Worm (Caenorhabditis elegans) whole organism, L3 larva: ENCODE measurements around the gene ZK673.2.
A peak's percentile ranks its signal among the peaks of the same experiment; 100 is the strongest.

Experiments
- R02D3.7 ChIP-seq: fragments of 150-350 bp; optimal IDR thresholded peaks from 2 replicates; lab custom pipeline; 2014; ENCODE audit warnings: missing biosample characterization, missing genetic modification characterization
- aly-2 ChIP-seq: fragments of 150-350 bp; optimal IDR thresholded peaks from 2 replicates; lab custom pipeline; 2014; ENCODE audit warnings: missing biosample characterization, missing genetic modification characterization
- ceh-16 ChIP-seq: sonication (generic microtip); optimal IDR thresholded peaks from 2 replicates; lab custom pipeline; 2017; ENCODE audit warnings: missing biosample characterization, missing genetic modification characterization
- ceh-28 ChIP-seq: fragments of 150-350 bp; optimal IDR thresholded peaks from 2 replicates; lab custom pipeline; 2014; ENCODE audit warnings: missing biosample characterization, missing genetic modification reagents, missing genetic modification characterization
- ceh-82 ChIP-seq: fragments of 150-350 bp; optimal IDR thresholded peaks from 2 replicates; lab custom pipeline; 2014; ENCODE audit warnings: missing biosample characterization, missing genetic modification characterization
- ceh-9 ChIP-seq: sonication (generic microtip); optimal IDR thresholded peaks from 2 replicates; lab custom pipeline; 2018; ENCODE audit warnings: missing biosample characterization, missing genetic modification characterization
- daf-12 ChIP-seq: fragments of 150-350 bp; optimal IDR thresholded peaks from 2 replicates; lab custom pipeline; 2014; ENCODE audit warnings: missing biosample characterization, missing genetic modification reagents, missing genetic modification characterization
- egl-27 ChIP-seq: sonication (generic microtip); optimal IDR thresholded peaks from 4 replicates; lab custom pipeline; 2017; ENCODE audit warnings: missing biosample characterization, missing genetic modification reagents, missing genetic modification characterization
- elt-1 ChIP-seq: fragments of 150-350 bp; optimal IDR thresholded peaks from 2 replicates; lab custom pipeline; 2014; ENCODE audit warnings: missing biosample characterization, missing genetic modification characterization
- elt-2 ChIP-seq: sonication (generic microtip); optimal IDR thresholded peaks from 2 replicates; lab custom pipeline; 2016; ENCODE audit warnings: missing genetic modification reagents, mild to moderate bottlenecking, missing genetic modification characterization, missing compliant biosample characterization
- elt-3 ChIP-seq, 3 experiments: fragments of 150-350 bp in 1 of 3; sonication (generic microtip) in 2 of 3; optimal IDR thresholded peaks; 2 replicates in 2 of 3; 4 replicates in 1 of 3; lab custom pipeline; 2014 to 2017; ENCODE audit warnings: missing biosample characterization in 3 of 3, missing genetic modification characterization in 3 of 3
- fkh-10 ChIP-seq: sonication (generic microtip); optimal IDR thresholded peaks from 2 replicates; lab custom pipeline; 2017; ENCODE audit warnings: missing biosample characterization, missing genetic modification reagents, missing genetic modification characterization
- fkh-2 ChIP-seq: fragments of 150-350 bp; optimal IDR thresholded peaks from 2 replicates; lab custom pipeline; 2014; ENCODE audit warnings: missing biosample characterization, missing genetic modification reagents, missing genetic modification characterization
- fos-1 ChIP-seq: fragments of 150-350 bp; optimal IDR thresholded peaks from 2 replicates; lab custom pipeline; 2014; ENCODE audit warnings: missing biosample characterization, missing genetic modification characterization
- hmg-11 ChIP-seq: sonication (generic microtip); optimal IDR thresholded peaks from 2 replicates; lab custom pipeline; 2016; ENCODE audit warnings: missing genetic modification characterization, missing compliant biosample characterization
- jun-1 ChIP-seq: fragments of 150-350 bp; optimal IDR thresholded peaks from 2 replicates; lab custom pipeline; 2014; ENCODE audit warnings: missing biosample characterization, missing genetic modification reagents, missing genetic modification characterization
- lin-15B ChIP-seq: fragments of 150-350 bp; optimal IDR thresholded peaks from 2 replicates; lab custom pipeline; 2014; ENCODE audit warnings: missing biosample characterization, missing genetic modification characterization
- lin-39 ChIP-seq: fragments of 150-350 bp; optimal IDR thresholded peaks from 2 replicates; lab custom pipeline; 2018; ENCODE audit warnings: missing biosample characterization, missing genetic modification reagents, missing genetic modification characterization
- lsy-12 ChIP-seq: sonication (generic microtip); optimal IDR thresholded peaks from 2 replicates; lab custom pipeline; 2016; ENCODE audit warnings: mild to moderate bottlenecking, missing genetic modification characterization, missing compliant biosample characterization
- mdl-1 ChIP-seq: fragments of 150-350 bp; optimal IDR thresholded peaks from 2 replicates; lab custom pipeline; 2014; ENCODE audit warnings: missing biosample characterization, missing genetic modification characterization
- mml-1 ChIP-seq: fragments of 150-350 bp; sonication (generic microtip); optimal IDR thresholded peaks from 3 replicates; lab custom pipeline; 2014; ENCODE audit warnings: missing biosample characterization, missing genetic modification characterization
- nfya-1 ChIP-seq: sonication (generic microtip); optimal IDR thresholded peaks from 2 replicates; lab custom pipeline; 2017; ENCODE audit warnings: missing genetic modification characterization, mild to moderate bottlenecking, missing compliant biosample characterization, antibody characterized with exemption, moderate library complexity; ENCODE audit not compliant: insufficient read depth
- nhr-12 ChIP-seq: fragments of 150-350 bp; optimal IDR thresholded peaks from 2 replicates; lab custom pipeline; 2014; ENCODE audit warnings: missing biosample characterization, missing genetic modification characterization
- nhr-237 ChIP-seq: fragments of 150-350 bp; optimal IDR thresholded peaks from 2 replicates; lab custom pipeline; 2014; ENCODE audit warnings: missing biosample characterization, missing genetic modification characterization
- nhr-25 ChIP-seq: sonication (generic microtip); optimal IDR thresholded peaks from 2 replicates; lab custom pipeline; 2017; ENCODE audit warnings: missing biosample characterization, missing genetic modification characterization
- nhr-43 ChIP-seq: sonication (generic microtip); optimal IDR thresholded peaks from 2 replicates; lab custom pipeline; 2016; ENCODE audit warnings: mild to moderate bottlenecking, missing genetic modification characterization, missing compliant biosample characterization; ENCODE audit not compliant: poor library complexity, severe bottlenecking
- nhr-67 ChIP-seq: fragments of 150-350 bp; optimal IDR thresholded peaks from 2 replicates; lab custom pipeline; 2014; ENCODE audit warnings: missing biosample characterization, missing genetic modification characterization
- nhr-76 ChIP-seq: fragments of 150-350 bp; sonication (generic microtip); optimal IDR thresholded peaks from 5 replicates; lab custom pipeline; 2014; ENCODE audit warnings: missing biosample characterization, missing genetic modification characterization
- nhr-77 ChIP-seq: fragments of 150-350 bp; optimal IDR thresholded peaks from 2 replicates; lab custom pipeline; 2014; ENCODE audit warnings: missing biosample characterization, missing genetic modification characterization
- pha-4 ChIP-seq: fragments of 150-350 bp; optimal IDR thresholded peaks from 2 replicates; lab custom pipeline; 2014; ENCODE audit warnings: missing biosample characterization, missing genetic modification reagents, missing genetic modification characterization
- pqm-1 ChIP-seq: fragments of 150-350 bp; optimal IDR thresholded peaks from 2 replicates; lab custom pipeline; 2017; ENCODE audit warnings: missing biosample characterization, missing genetic modification characterization, inconsistent platforms
- sea-2 ChIP-seq: fragments of 150-350 bp; sonication (generic microtip); optimal IDR thresholded peaks from 4 replicates; lab custom pipeline; 2014; ENCODE audit warnings: missing biosample characterization, missing genetic modification reagents, missing genetic modification characterization
- skn-1 ChIP-seq: fragments of 150-350 bp; optimal IDR thresholded peaks from 2 replicates; lab custom pipeline; 2014; ENCODE audit warnings: missing biosample characterization, missing genetic modification characterization
- tbx-2 ChIP-seq: sonication (generic microtip); optimal IDR thresholded peaks from 2 replicates; lab custom pipeline; 2016; ENCODE audit warnings: mild to moderate bottlenecking, missing genetic modification characterization, missing compliant biosample characterization
- unc-62 ChIP-seq: fragments of 150-350 bp; sonication (generic microtip); optimal IDR thresholded peaks from 4 replicates; lab custom pipeline; 2014; ENCODE audit warnings: missing biosample characterization, missing genetic modification reagents, missing genetic modification characterization
- ztf-4 ChIP-seq: fragments of 150-350 bp; optimal IDR thresholded peaks from 2 replicates; lab custom pipeline; 2014; ENCODE audit warnings: missing biosample characterization, missing genetic modification characterization

ZK673.2 gene

DNA sequence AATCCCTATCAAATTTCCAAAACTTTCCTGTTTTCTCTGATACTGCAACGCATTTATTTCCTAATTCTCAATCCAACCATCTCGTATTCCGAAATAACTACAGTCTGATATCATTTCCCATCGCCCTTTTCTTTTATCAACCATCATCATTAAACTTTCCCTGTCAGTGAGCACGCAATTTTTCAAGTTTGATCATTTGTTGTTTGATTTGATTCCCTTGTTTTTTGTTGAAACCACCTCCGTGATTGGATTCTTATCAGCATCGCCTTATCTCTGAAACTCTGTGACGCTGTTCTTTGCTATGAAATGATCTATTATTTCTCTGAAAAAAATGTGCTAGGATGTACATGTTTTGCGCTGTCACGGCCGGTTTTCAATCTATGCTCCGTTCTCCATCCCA is 45.1 kb upstream of the ZK673.2 start:
- TF ChIP-seq ceh-82 (tag; lab: Kevin White, UChicago) (no peak), elt-2 (tag; lab: Kevin White, UChicago) (peak; percentile 89), pqm-1 (peak; percentile 50), nhr-77 (tag; lab: Kevin White, UChicago) (no peak), nhr-67 (tag; lab: Kevin White, UChicago) (no peak)

ce11 chrII:10410989-10411388 is 37.1 kb upstream of the ZK673.2 start, which contains the start of gene E04D5.5:
E04D5.5 (plus strand) TSS chrII:10411289.
- TF ChIP-seq nhr-76: no peak

DNA sequence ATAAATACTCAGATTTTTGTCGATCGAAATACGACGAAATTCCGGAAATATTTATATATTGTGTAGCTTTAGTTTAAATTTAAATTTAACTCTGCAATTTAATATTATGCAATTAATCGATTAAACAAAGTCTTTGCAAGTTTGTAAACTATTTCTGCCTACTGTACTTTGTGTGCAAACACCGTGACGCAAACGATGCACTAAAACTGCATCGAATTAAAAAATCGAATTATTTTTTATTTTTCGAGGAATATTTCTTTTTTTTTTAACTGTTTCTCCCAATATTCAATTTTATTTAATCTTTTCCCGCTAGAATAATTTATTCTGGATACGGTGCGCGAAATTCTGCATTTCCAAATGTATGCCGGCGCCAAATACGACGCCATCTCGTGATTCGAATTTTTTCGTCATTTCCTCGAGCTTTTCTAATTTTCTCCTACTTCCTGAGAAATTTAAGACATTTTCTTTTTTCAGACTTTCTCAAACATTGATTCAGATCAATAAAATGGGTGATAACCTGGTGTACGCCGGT is 31.7 kb upstream of the ZK673.2 start, which contains the start of gene eif-2A:
TSS of gene eif-2A (plus strand) at position 469 of the 532 bp plus-strand sequence.
- TF ChIP-seq lin-39: no peak
- TF ChIP-seq ceh-28 (tag; lab: Kevin White, UChicago): no peak
- no peak for TF ChIP-seq fkh-2 (tag; lab: Kevin White, UChicago)
- no peak for TF ChIP-seq R02D3.7 (tag; lab: Kevin White, UChicago)
- TF ChIP-seq mml-1 (tag; lab: Kevin White, UChicago): no peak
- no peak for TF ChIP-seq elt-1 (tag; lab: Kevin White, UChicago)
- TF ChIP-seq ceh-16 (tag; lab: Kevin White, UChicago): no peak
- TF ChIP-seq pha-4 (tag; lab: Kevin White, UChicago): peak; percentile 44
- peak; percentile 27 for TF ChIP-seq lin-15B (tag; lab: Kevin White, UChicago)
- TF ChIP-seq elt-2 (tag; lab: Kevin White, UChicago): no peak
- TF ChIP-seq nhr-76: no peak
- TF ChIP-seq mdl-1 (tag; lab: Kevin White, UChicago): no peak
- no peak for TF ChIP-seq ztf-4 (tag; lab: Kevin White, UChicago)
- no peak for TF ChIP-seq tbx-2 (tag; lab: Kevin White, UChicago)
- TF ChIP-seq fkh-10 (GFP tag; lab: Kevin White, UChicago): no peak
- no peak for TF ChIP-seq nhr-237 (tag; lab: Kevin White, UChicago)
- TF ChIP-seq hmg-11 (tag; lab: Kevin White, UChicago): no peak
- no peak for TF ChIP-seq ceh-9 (tag; lab: Kevin White, UChicago)
- peak; percentile 51 for TF ChIP-seq nfya-1

DNA sequence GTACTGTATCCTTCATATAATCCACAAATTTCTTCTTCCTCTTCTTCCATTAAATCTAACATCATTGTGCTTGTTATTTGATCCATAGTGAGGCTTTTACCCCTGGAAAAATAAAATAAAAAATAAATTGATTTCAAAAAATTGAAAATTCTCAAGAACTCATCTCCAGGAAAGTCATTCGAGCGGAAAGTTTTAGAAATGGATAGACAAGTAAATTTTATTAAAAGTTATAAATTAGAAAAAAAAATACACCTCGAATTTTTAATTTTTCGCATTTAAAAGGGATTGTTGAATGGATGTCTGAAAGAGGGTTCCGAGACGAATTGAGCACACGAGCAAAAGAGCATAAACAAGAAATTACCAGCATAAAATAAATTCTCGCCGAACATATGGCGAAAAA is 26.1 kb upstream of the ZK673.2 start, which contains the start of gene frpr-21:
TSS of gene frpr-21 (minus strand) at position 101 of the 400 bp plus-strand sequence.
- no peak for TF ChIP-seq sea-2 (GFP tag; lab: Kevin White, UChicago)
- no peak for TF ChIP-seq aly-2 (tag; lab: Kevin White, UChicago)
- no peak for TF ChIP-seq ztf-4 (tag; lab: Kevin White, UChicago)
- TF ChIP-seq fkh-2 (tag; lab: Kevin White, UChicago): no peak
- no peak for TF ChIP-seq nhr-12 (tag; lab: Kevin White, UChicago)
- TF ChIP-seq fkh-10 (GFP tag; lab: Kevin White, UChicago): no peak
- TF ChIP-seq nhr-67 (tag; lab: Kevin White, UChicago): no peak
- no peak for TF ChIP-seq ceh-16 (tag; lab: Kevin White, UChicago)
- TF ChIP-seq lsy-12: no peak
- TF ChIP-seq egl-27 (tag; lab: Kevin White, UChicago): no peak
- no peak for TF ChIP-seq nhr-25 (tag; lab: Kevin White, UChicago)
- TF ChIP-seq nhr-76: no peak
- TF ChIP-seq ceh-28 (tag; lab: Kevin White, UChicago): no peak
- TF ChIP-seq nhr-43: no peak
- TF ChIP-seq nfya-1: no peak

DNA sequence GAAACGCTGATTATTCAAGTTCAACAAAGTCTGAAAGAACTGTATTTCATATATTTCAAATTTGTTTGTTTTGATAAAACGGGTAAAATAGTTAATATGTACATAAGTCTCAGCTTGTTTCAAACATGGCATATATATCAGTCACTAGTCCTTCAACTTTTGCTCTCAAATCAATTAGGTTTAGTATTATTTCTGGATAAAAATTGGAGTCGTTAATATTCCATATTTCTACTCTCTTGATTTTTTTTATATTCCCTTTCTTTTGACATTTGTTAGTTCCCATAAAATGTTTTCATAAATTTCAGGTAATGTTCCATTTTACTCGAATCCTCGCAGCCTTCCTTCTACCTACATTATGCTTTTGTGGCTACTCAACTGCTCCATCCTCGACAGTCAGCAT is 12.2 kb upstream of the ZK673.2 start, which contains the start of gene cut-4:
TSS of gene cut-4 (plus strand) at position 301 of the 400 bp plus-strand sequence.
- no peak for TF ChIP-seq pha-4 (tag; lab: Kevin White, UChicago)
- no peak for TF ChIP-seq aly-2 (tag; lab: Kevin White, UChicago)
- TF ChIP-seq mdl-1 (tag; lab: Kevin White, UChicago): no peak
- TF ChIP-seq nhr-76: no peak
- TF ChIP-seq ceh-9 (tag; lab: Kevin White, UChicago): no peak
- no peak for TF ChIP-seq fos-1 (tag; lab: Kevin White, UChicago)

ce11 chrII:10437840-10438239 is 10.2 kb upstream of the ZK673.2 start:
- TF ChIP-seq unc-62: no peak
- TF ChIP-seq pha-4 (tag; lab: Kevin White, UChicago): no peak
- TF ChIP-seq elt-2 (tag; lab: Kevin White, UChicago): no peak
- no peak for TF ChIP-seq jun-1 (tag; lab: Kevin White, UChicago)
- TF ChIP-seq skn-1: no peak
- TF ChIP-seq elt-3 (tag; optimal IDR thresholded peaks at IDR 0.05; lab: Kevin White, UChicago): no peak
- no peak for TF ChIP-seq daf-12
- no peak for TF ChIP-seq lin-15B (tag; lab: Kevin White, UChicago)
- TF ChIP-seq mdl-1 (tag; lab: Kevin White, UChicago): no peak
- no peak for TF ChIP-seq aly-2 (tag; lab: Kevin White, UChicago)
- TF ChIP-seq nfya-1: no peak
